Worm (Caenorhabditis elegans) whole organism, L2 larva: Measurements from ENCODE around the gene T28A11.18.

Source experiments
- C34F6.9 ChIP-seq: fragments of 150-350 bp; optimal IDR thresholded peaks from 2 replicates; lab custom pipeline; 2014; ENCODE audit warnings: missing biosample characterization, missing genetic modification characterization
- F13H6.1 ChIP-seq: sonication (generic microtip); optimal IDR thresholded peaks from 2 replicates; lab custom pipeline; 2016; ENCODE audit warnings: missing genetic modification characterization, missing compliant biosample characterization
- Y55F3AM.14 ChIP-seq: fragments of 200-800 bp; sonication (Bioruptor generic); optimal IDR thresholded peaks from 2 replicates; lab custom pipeline; 2018; ENCODE audit warnings: mild to moderate bottlenecking, missing genetic modification characterization, missing compliant biosample characterization
- ZK546.5 ChIP-seq: sonication (generic microtip); optimal IDR thresholded peaks from 2 replicates; lab custom pipeline; 2017; ENCODE audit warnings: missing biosample characterization, missing genetic modification characterization
- alr-1 ChIP-seq: fragments of 150-350 bp; optimal IDR thresholded peaks from 2 replicates; lab custom pipeline; 2014; ENCODE audit warnings: missing biosample characterization, missing genetic modification characterization
- aly-2 ChIP-seq: fragments of 150-350 bp; optimal IDR thresholded peaks from 2 replicates; lab custom pipeline; 2014; ENCODE audit warnings: missing biosample characterization, missing genetic modification characterization
- ama-1 ChIP-seq: fragments of 150-350 bp; optimal IDR thresholded peaks from 2 replicates; lab custom pipeline; 2018; ENCODE audit warnings: inconsistent platforms
- blmp-1 ChIP-seq: sonication (generic microtip); optimal IDR thresholded peaks from 2 replicates; lab custom pipeline; 2017; ENCODE audit warnings: missing genetic modification characterization, mild to moderate bottlenecking, missing compliant biosample characterization, antibody characterized with exemption, moderate library complexity; ENCODE audit not compliant: insufficient read depth
- ceh-16 ChIP-seq: fragments of 150-350 bp; optimal IDR thresholded peaks from 2 replicates; lab custom pipeline; 2014; ENCODE audit warnings: missing biosample characterization, missing genetic modification characterization
- crh-2 ChIP-seq: sonication (generic microtip); optimal IDR thresholded peaks from 2 replicates; lab custom pipeline; 2017; ENCODE audit warnings: missing biosample characterization, missing genetic modification characterization
- dmd-4 ChIP-seq: sonication (generic microtip); optimal IDR thresholded peaks from 2 replicates; lab custom pipeline; 2017; ENCODE audit warnings: missing biosample characterization, missing genetic modification characterization
- egl-27 ChIP-seq: sonication (generic microtip); optimal IDR thresholded peaks from 3 replicates; lab custom pipeline; 2017; ENCODE audit warnings: missing biosample characterization, missing genetic modification reagents, missing genetic modification characterization
- fos-1 ChIP-seq: fragments of 150-350 bp; optimal IDR thresholded peaks from 2 replicates; lab custom pipeline; 2014; ENCODE audit warnings: missing biosample characterization, missing genetic modification characterization
- lin-11 ChIP-seq: fragments of 150-350 bp; sonication (generic microtip); optimal IDR thresholded peaks from 2 replicates; lab custom pipeline; 2014; ENCODE audit warnings: missing biosample characterization, missing genetic modification characterization, inconsistent platforms, mixed read lengths
- lin-13 ChIP-seq: fragments of 150-350 bp; optimal IDR thresholded peaks from 2 replicates; lab custom pipeline; 2014; ENCODE audit warnings: missing biosample characterization, missing genetic modification reagents, missing genetic modification characterization
- lin-39 ChIP-seq: fragments of 150-350 bp; optimal IDR thresholded peaks from 2 replicates; lab custom pipeline; 2014; ENCODE audit warnings: missing biosample characterization, missing genetic modification reagents, missing genetic modification characterization
- lsy-2 ChIP-seq, 2 experiments: fragments of 150-350 bp in 1 of 2; sonication (generic microtip) in 1 of 2; optimal IDR thresholded peaks; 2 replicates each; lab custom pipeline; 2014 to 2017; ENCODE audit warnings: missing biosample characterization in 2 of 2, missing genetic modification characterization in 2 of 2
- mab-5 ChIP-seq: fragments of 150-350 bp; optimal IDR thresholded peaks from 2 replicates; lab custom pipeline; 2014; ENCODE audit warnings: missing biosample characterization, missing genetic modification characterization
- mbf-1 ChIP-seq: sonication (generic microtip); optimal IDR thresholded peaks from 2 replicates; lab custom pipeline; 2017; ENCODE audit warnings: missing biosample characterization, missing genetic modification characterization
- mdl-1 ChIP-seq, 2 experiments: fragments of 150-350 bp in 1 of 2; sonication (generic microtip) in 1 of 2; optimal IDR thresholded peaks; 2 replicates each; lab custom pipeline; 2017; ENCODE audit warnings: missing biosample characterization in 2 of 2, missing genetic modification characterization in 2 of 2
- nhr-10 ChIP-seq: sonication (generic microtip); optimal IDR thresholded peaks from 2 replicates; lab custom pipeline; 2017; ENCODE audit warnings: missing biosample characterization, missing genetic modification characterization
- nhr-11 ChIP-seq: fragments of 150-350 bp; optimal IDR thresholded peaks from 2 replicates; lab custom pipeline; 2014; ENCODE audit warnings: missing biosample characterization, missing genetic modification characterization
- nhr-12 ChIP-seq: fragments of 150-350 bp; optimal IDR thresholded peaks from 2 replicates; lab custom pipeline; 2014; ENCODE audit warnings: missing biosample characterization, missing genetic modification characterization
- nhr-129 ChIP-seq: fragments of 150-350 bp; optimal IDR thresholded peaks from 2 replicates; lab custom pipeline; 2014; ENCODE audit warnings: missing biosample characterization, missing genetic modification characterization
- nhr-21 ChIP-seq: fragments of 150-350 bp; optimal IDR thresholded peaks from 2 replicates; lab custom pipeline; 2014; ENCODE audit warnings: missing biosample characterization, missing genetic modification characterization
- nhr-237 ChIP-seq: fragments of 150-350 bp; optimal IDR thresholded peaks from 2 replicates; lab custom pipeline; 2014; ENCODE audit warnings: missing biosample characterization, missing genetic modification characterization
- nhr-25 ChIP-seq: fragments of 150-350 bp; sonication (generic microtip); optimal IDR thresholded peaks from 3 replicates; lab custom pipeline; 2014; ENCODE audit warnings: missing biosample characterization, missing genetic modification characterization
- nhr-77 ChIP-seq: fragments of 150-350 bp; optimal IDR thresholded peaks from 2 replicates; lab custom pipeline; 2014; ENCODE audit warnings: missing biosample characterization, missing genetic modification characterization
- peb-1 ChIP-seq: fragments of 150-350 bp; optimal IDR thresholded peaks from 2 replicates; lab custom pipeline; 2014; ENCODE audit warnings: missing biosample characterization, missing genetic modification characterization
- sem-4 ChIP-seq: fragments of 150-350 bp; optimal IDR thresholded peaks from 2 replicates; lab custom pipeline; 2014; ENCODE audit warnings: missing biosample characterization, missing genetic modification reagents, missing genetic modification characterization
- skn-1 ChIP-seq: sonication (generic microtip); optimal IDR thresholded peaks from 2 replicates; lab custom pipeline; 2017; ENCODE audit warnings: missing biosample characterization, missing genetic modification characterization
- sma-3 ChIP-seq: sonication (generic microtip); optimal IDR thresholded peaks from 2 replicates; lab custom pipeline; 2016; ENCODE audit warnings: missing genetic modification reagents, missing genetic modification characterization, missing compliant biosample characterization
- sma-9 ChIP-seq, 2 experiments: fragments of 150-350 bp in 1 of 2; sonication (generic microtip) in 1 of 2; optimal IDR thresholded peaks; 2 replicates each; lab custom pipeline; 2014 to 2016; ENCODE audit warnings: missing genetic modification characterization in 2 of 2, mild to moderate bottlenecking in 1 of 2, missing biosample characterization in 1 of 2, missing compliant biosample characterization in 1 of 2, missing genetic modification reagents in 1 of 2, moderate library complexity in 1 of 2
- snpc-4 ChIP-seq: fragments of 150-350 bp; optimal IDR thresholded peaks from 2 replicates; lab custom pipeline; 2014; ENCODE audit warnings: missing biosample characterization, missing genetic modification characterization
- unc-39 ChIP-seq: fragments of 150-350 bp; optimal IDR thresholded peaks from 2 replicates; lab custom pipeline; 2014; ENCODE audit warnings: missing biosample characterization, missing genetic modification characterization
- unc-62 ChIP-seq: fragments of 150-350 bp; optimal IDR thresholded peaks from 2 replicates; lab custom pipeline; 2014; ENCODE audit warnings: missing biosample characterization, missing genetic modification reagents, missing genetic modification characterization
- ztf-1 ChIP-seq: fragments of 200-800 bp; sonication (Bioruptor generic); conservative IDR thresholded peaks from 2 replicates; pipeline ENCODE4 v1.3.6; 2022; ENCODE audit warnings: missing genetic modification characterization, missing compliant biosample characterization
- ztf-11 ChIP-seq: sonication (generic microtip); optimal IDR thresholded peaks from 2 replicates; lab custom pipeline; 2017; ENCODE audit warnings: missing biosample characterization, missing genetic modification characterization

Gene T28A11.18

ce11 chrV:3236610-3237009 lies 31.2 kb downstream of the T28A11.18 start, which contains the start of the genes K08D9.9 and str-16:
K08D9.9 (minus strand) TSS chrV:3236710.
str-16 (plus strand) TSS chrV:3236875.
- TF ChIP-seq dmd-4 (tag; lab: Kevin White, UChicago), result no peak
- TF ChIP-seq unc-62 (GFP tag; lab: Kevin White, UChicago), result no peak
- TF ChIP-seq peb-1 (tag; lab: Kevin White, UChicago), result no peak
- TF ChIP-seq nhr-10, result no peak
- no peak for TF ChIP-seq nhr-237
- no peak for TF ChIP-seq alr-1
- TF ChIP-seq ztf-1 (GFP tag; lab: Robert Waterston, UW), result no peak
- TF ChIP-seq ceh-16 (tag; lab: Kevin White, UChicago), result no peak
- no peak for TF ChIP-seq lin-11 (tag; lab: Kevin White, UChicago)
- TF ChIP-seq skn-1 (tag; lab: Kevin White, UChicago), result no peak
- TF ChIP-seq nhr-12 (tag; lab: Kevin White, UChicago), result no peak
- TF ChIP-seq sem-4, result no peak
- no peak for TF ChIP-seq lsy-2 (tag; optimal IDR thresholded peaks at IDR 0.05; lab: Kevin White, UChicago)
- TF ChIP-seq nhr-21 (tag; lab: Kevin White, UChicago), result no peak
- no peak for TF ChIP-seq nhr-77
- TF ChIP-seq snpc-4 (tag; lab: Kevin White, UChicago), result no peak
- TF ChIP-seq crh-2, result no peak
- no peak for TF ChIP-seq egl-27 (tag; lab: Kevin White, UChicago)
- no peak for TF ChIP-seq nhr-129 (tag; lab: Kevin White, UChicago)

DNA sequence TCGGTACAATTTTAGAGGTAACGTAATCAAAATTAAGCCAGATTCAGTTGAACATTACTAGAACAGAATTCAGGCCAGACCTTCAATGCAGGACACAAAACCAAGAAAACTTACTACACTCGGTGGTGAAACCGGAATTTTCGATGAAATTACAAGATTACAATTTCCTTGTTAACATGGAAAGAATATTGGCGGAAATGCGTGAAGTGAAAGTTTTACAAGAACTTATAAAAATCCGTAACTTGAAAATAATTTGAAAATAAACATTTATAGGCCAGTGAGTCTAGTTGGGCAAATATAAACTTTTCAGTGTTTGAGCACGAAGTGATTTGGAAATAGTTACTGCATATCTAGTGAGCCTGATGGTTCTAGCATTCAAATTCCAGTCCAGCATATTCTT lies 33.0 kb downstream of the T28A11.18 start, which contains the start of gene K08D9.6:
K08D9.6 (minus strand) TSS at position 101 of the 400 bp plus-strand sequence.
- no peak for TF ChIP-seq ZK546.5 (tag; lab: Kevin White, UChicago)
- no peak for TF ChIP-seq crh-2
- TF ChIP-seq F13H6.1, result no peak
- TF ChIP-seq peb-1 (tag; lab: Kevin White, UChicago), result no peak
- TF ChIP-seq nhr-237, result no peak
- no peak for TF ChIP-seq ama-1 (lab: Kevin White, UChicago)
- TF ChIP-seq ztf-1 (GFP tag; lab: Robert Waterston, UW), result no peak
- no peak for TF ChIP-seq fos-1 (tag; lab: Kevin White, UChicago)
- no peak for TF ChIP-seq nhr-21 (tag; lab: Kevin White, UChicago)
- no peak for TF ChIP-seq skn-1 (tag; lab: Kevin White, UChicago)
- no peak for TF ChIP-seq nhr-11
- no peak for TF ChIP-seq sma-3 (GFP tag; lab: Kevin White, UChicago)
- TF ChIP-seq C34F6.9 (tag; lab: Kevin White, UChicago), result no peak
- TF ChIP-seq ztf-11 (tag; lab: Kevin White, UChicago), result no peak
- no peak for TF ChIP-seq nhr-77
- no peak for TF ChIP-seq mdl-1 (tag; optimal IDR thresholded peaks at IDR 0.05; lab: Kevin White, UChicago)
- TF ChIP-seq nhr-129 (tag; lab: Kevin White, UChicago), result no peak

DNA sequence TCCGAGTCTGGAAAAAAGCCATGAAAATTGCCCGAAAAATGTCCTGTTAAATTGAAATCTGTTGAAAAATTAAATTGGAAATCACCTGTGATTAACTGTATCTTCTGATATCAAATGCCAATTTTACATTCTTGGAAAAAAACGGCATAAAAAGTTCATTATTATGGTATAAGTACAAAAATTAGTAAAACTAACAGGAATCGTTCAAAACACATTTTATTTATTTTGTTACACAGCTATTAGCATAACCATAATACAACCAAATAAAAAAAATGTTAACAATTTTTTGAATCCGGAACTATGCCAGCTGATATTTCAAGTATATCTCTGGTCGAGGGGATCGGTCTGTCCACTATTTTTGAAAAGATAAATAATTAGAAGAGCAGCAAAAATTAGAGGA lies 37.3 kb downstream of the T28A11.18 start, which contains the start of gene K08D9.10:
K08D9.10 (plus strand) TSS at position 301 of the 400 bp plus-strand sequence.
- TF ChIP-seq sem-4, result no peak
- TF ChIP-seq nhr-10, result no peak
- TF ChIP-seq mab-5 (tag; lab: Kevin White, UChicago), result no peak
- TF ChIP-seq sma-9 (GFP tag; optimal IDR thresholded peaks at IDR 0.05; lab: Kevin White, UChicago), result no peak
- no peak for TF ChIP-seq sma-9 (tag; optimal IDR thresholded peaks at IDR 0.05; lab: Kevin White, UChicago)

DNA sequence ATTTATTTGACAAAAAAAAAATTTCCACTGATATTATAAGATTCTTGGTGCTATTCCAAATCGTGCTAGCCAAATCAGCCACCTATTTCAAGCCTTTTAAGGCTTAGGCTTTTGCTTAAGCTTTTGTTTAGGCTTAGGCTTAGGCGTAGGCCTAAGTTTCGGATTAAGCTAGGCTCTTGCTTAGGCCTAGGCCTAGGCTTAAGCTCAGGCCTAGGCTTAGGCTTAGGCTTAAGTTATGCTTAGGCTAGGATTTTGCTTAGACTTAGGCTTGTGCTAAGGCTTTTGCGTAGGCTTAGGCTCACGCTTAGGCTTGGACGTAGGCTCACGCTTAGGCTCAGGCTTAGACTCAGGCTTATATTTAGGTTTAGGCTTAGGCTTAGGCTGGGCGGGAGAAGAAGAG lies 37.7 kb downstream of the T28A11.18 start:
- no peak for TF ChIP-seq unc-39
- TF ChIP-seq C34F6.9 (tag; lab: Kevin White, UChicago), result no peak
- TF ChIP-seq unc-62 (GFP tag; lab: Kevin White, UChicago), result no peak
- no peak for TF ChIP-seq aly-2
- TF ChIP-seq lsy-2 (tag; optimal IDR thresholded peaks at IDR 0.05; lab: Kevin White, UChicago), result no peak
- TF ChIP-seq F13H6.1, result no peak
- TF ChIP-seq lin-13 (GFP tag; lab: Kevin White, UChicago), result no peak
- TF ChIP-seq ztf-1 (GFP tag; lab: Robert Waterston, UW), result no peak
- no peak for TF ChIP-seq lin-11 (tag; lab: Kevin White, UChicago)
- no peak for TF ChIP-seq ama-1 (lab: Kevin White, UChicago)
- no peak for TF ChIP-seq egl-27 (tag; lab: Kevin White, UChicago)
- TF ChIP-seq alr-1, result no peak
- TF ChIP-seq Y55F3AM.14 (GFP tag; lab: Kevin White, UChicago), result no peak
- no peak for TF ChIP-seq sma-3 (GFP tag; lab: Kevin White, UChicago)
- no peak for TF ChIP-seq fos-1 (tag; lab: Kevin White, UChicago)

ce11 chrV:3227373-3227772 lies 40.5 kb downstream of the T28A11.18 start, which contains the start of gene K08D9.2:
K08D9.2 (plus strand) TSS chrV:3227673.
- no peak for TF ChIP-seq lin-13 (GFP tag; lab: Kevin White, UChicago)
- TF ChIP-seq lin-39 (tag; lab: Kevin White, UChicago), result no peak
- TF ChIP-seq aly-2, result no peak
- no peak for TF ChIP-seq nhr-10
- no peak for TF ChIP-seq ZK546.5 (tag; lab: Kevin White, UChicago)
- TF ChIP-seq mbf-1 (tag; lab: Kevin White, UChicago), result no peak
- no peak for TF ChIP-seq alr-1
- no peak for TF ChIP-seq nhr-77
- TF ChIP-seq nhr-25, result no peak
- no peak for TF ChIP-seq mab-5 (tag; lab: Kevin White, UChicago)
- no peak for TF ChIP-seq blmp-1 (tag; lab: Kevin White, UChicago)
- TF ChIP-seq fos-1 (tag; lab: Kevin White, UChicago), result no peak
- TF ChIP-seq skn-1 (tag; lab: Kevin White, UChicago), result no peak
- no peak for TF ChIP-seq dmd-4 (tag; lab: Kevin White, UChicago)
- no peak for TF ChIP-seq nhr-237
- no peak for TF ChIP-seq ceh-16 (tag; lab: Kevin White, UChicago)
- TF ChIP-seq sma-9 (GFP tag; optimal IDR thresholded peaks at IDR 0.05; lab: Kevin White, UChicago), result no peak
- no peak for TF ChIP-seq sma-9 (tag; optimal IDR thresholded peaks at IDR 0.05; lab: Kevin White, UChicago)
- TF ChIP-seq, all 48 proteins: peak for 0
